Fruit fly (Drosophila melanogaster) whole organism, embryonic: ENCODE results near the gene CG4267.

ENCODE experiments used
- Adf1 ChIP-seq: fragments of 200-800 bp; sonication (Bioruptor generic); IDR thresholded peaks from 2 replicates; pipeline ENCODE4 v1.3.6; 2022; ENCODE audit warnings: missing biosample characterization, missing genetic modification characterization
- CG10209 ChIP-seq: fragments of 200-800 bp; sonication (Bioruptor generic); optimal IDR thresholded peaks from 3 replicates; lab custom pipeline; 2017; ENCODE audit warnings: missing biosample characterization, mild to moderate bottlenecking, missing genetic modification characterization, missing genetic modification reagents
- CG11247 ChIP-seq: fragments of 200-800 bp; sonication (Bioruptor generic); IDR thresholded peaks from 2 replicates; pipeline ENCODE4 v1.3.6; 2022; ENCODE audit warnings: missing biosample characterization, missing genetic modification characterization
- CG12104 ChIP-seq: fragments of 200-800 bp; sonication (Bioruptor generic); optimal IDR thresholded peaks from 3 replicates; lab custom pipeline; 2016; ENCODE audit warnings: missing biosample characterization, missing genetic modification characterization
- CG12155 ChIP-seq: fragments of 200-800 bp; sonication (Bioruptor generic); optimal IDR thresholded peaks from 3 replicates; lab custom pipeline; 2016; ENCODE audit warnings: missing biosample characterization, missing genetic modification characterization
- CG13287 ChIP-seq: fragments of 200-800 bp; sonication (Bioruptor generic); IDR thresholded peaks from 2 replicates; pipeline ENCODE4 v1.3.6; 2022; ENCODE audit warnings: missing biosample characterization, missing genetic modification characterization; ENCODE audit not compliant: partially characterized antibody
- CG13775 ChIP-seq: fragments of 200-800 bp; sonication (Bioruptor generic); optimal IDR thresholded peaks from 3 replicates; lab custom pipeline; 2017; ENCODE audit warnings: missing biosample characterization, mild to moderate bottlenecking, missing genetic modification characterization
- CG14014 ChIP-seq: fragments of 200-800 bp; sonication (Bioruptor generic); IDR thresholded peaks from 2 replicates; pipeline ENCODE4 v1.3.6; 2022; ENCODE audit warnings: missing biosample characterization, missing genetic modification characterization
- CG16779 ChIP-seq: fragments of 200-800 bp; sonication (Bioruptor generic); IDR thresholded peaks from 2 replicates; pipeline ENCODE4 v1.3.6; 2022; ENCODE audit warnings: missing biosample characterization, missing genetic modification characterization
- CG17802 ChIP-seq: fragments of 200-800 bp; sonication (Bioruptor generic); optimal IDR thresholded peaks from 2 replicates; lab custom pipeline; 2018; ENCODE audit warnings: missing biosample characterization, mild to moderate bottlenecking, missing genetic modification characterization, moderate library complexity
- CG1792 ChIP-seq: fragments of 200-800 bp; sonication (Bioruptor generic); optimal IDR thresholded peaks from 2 replicates; lab custom pipeline; 2016; ENCODE audit warnings: missing biosample characterization, missing genetic modification characterization
- CG31388 ChIP-seq: fragments of 200-800 bp; sonication (Bioruptor generic); optimal IDR thresholded peaks from 2 replicates; lab custom pipeline; 2016; ENCODE audit warnings: missing biosample characterization, missing genetic modification characterization
- CG31441 ChIP-seq: fragments of 200-800 bp; sonication (Bioruptor generic); IDR thresholded peaks from 2 replicates; pipeline ENCODE4 v1.3.6; 2022; ENCODE audit warnings: missing biosample characterization, missing genetic modification characterization
- CG43689 ChIP-seq: fragments of 200-800 bp; sonication (Bioruptor generic); IDR thresholded peaks from 2 replicates; pipeline ENCODE4 v1.3.6; 2022; ENCODE audit warnings: missing biosample characterization, missing genetic modification characterization
- CG4854 ChIP-seq: fragments of 200-800 bp; sonication (Bioruptor generic); optimal IDR thresholded peaks from 2 replicates; lab custom pipeline; 2016; ENCODE audit warnings: missing biosample characterization, missing genetic modification characterization, inconsistent platforms
- CG6854 ChIP-seq: fragments of 200-800 bp; sonication (Bioruptor generic); optimal IDR thresholded peaks from 3 replicates; lab custom pipeline; 2017; ENCODE audit warnings: missing biosample characterization, mild to moderate bottlenecking, missing genetic modification characterization
- CG8765 ChIP-seq: fragments of 200-800 bp; sonication (Bioruptor generic); IDR thresholded peaks from 2 replicates; pipeline ENCODE4 v1.3.6; 2022; ENCODE audit warnings: missing biosample characterization, missing genetic modification characterization
- CG8944 ChIP-seq: fragments of 200-800 bp; sonication (Bioruptor generic); optimal IDR thresholded peaks from 3 replicates; lab custom pipeline; 2016; ENCODE audit warnings: missing biosample characterization, missing genetic modification characterization
- CG9727 ChIP-seq: fragments of 200-800 bp; sonication (Bioruptor generic); optimal IDR thresholded peaks from 3 replicates; lab custom pipeline; 2017; ENCODE audit warnings: missing biosample characterization, mild to moderate bottlenecking, missing genetic modification characterization
- HmgD ChIP-seq: fragments of 200-800 bp; sonication (Bioruptor generic); optimal IDR thresholded peaks from 3 replicates; lab custom pipeline; 2016; ENCODE audit warnings: missing biosample characterization, missing genetic modification characterization
- Hmx ChIP-seq: fragments of 200-800 bp; sonication (Bioruptor generic); optimal IDR thresholded peaks from 2 replicates; lab custom pipeline; 2016; ENCODE audit warnings: missing biosample characterization, missing genetic modification characterization
- Hr78 ChIP-seq, 2 experiments: fragments of 200-800 bp in 1 of 2; fragments of >200 bp in 1 of 2; sonication (Bioruptor generic) in 1 of 2; optimal IDR thresholded peaks; 2 replicates each; lab custom pipeline; 2017 to 2019; ENCODE audit warnings: missing biosample characterization in 2 of 2, missing genetic modification characterization in 2 of 2, mild to moderate bottlenecking in 1 of 2, moderate library complexity in 1 of 2
- Lim3 ChIP-seq: fragments of 200-800 bp; sonication (Bioruptor generic); IDR thresholded peaks from 2 replicates; pipeline ENCODE4 v1.3.6; 2022; ENCODE audit warnings: missing biosample characterization, missing genetic modification characterization
- MBD-R2 ChIP-seq: fragments of 200-800 bp; sonication (Bioruptor generic); IDR thresholded peaks from 2 replicates; pipeline ENCODE4 v1.3.6; 2022; ENCODE audit warnings: missing biosample characterization, missing genetic modification characterization
- Mes4 ChIP-seq: fragments of 200-800 bp; sonication (Bioruptor generic); optimal IDR thresholded peaks from 2 replicates; lab custom pipeline; 2016; ENCODE audit warnings: missing biosample characterization, missing genetic modification characterization
- Rfx ChIP-seq: fragments of 200-800 bp; sonication (Bioruptor generic); IDR thresholded peaks from 2 replicates; pipeline ENCODE4 v1.3.6; 2022; ENCODE audit warnings: missing biosample characterization, missing genetic modification characterization
- Vsx1 ChIP-seq: fragments of 200-800 bp; sonication (Bioruptor generic); optimal IDR thresholded peaks from 2 replicates; lab custom pipeline; 2017; ENCODE audit warnings: missing biosample characterization, mild to moderate bottlenecking, missing genetic modification characterization, missing genetic modification reagents
- Xrp1 ChIP-seq: fragments of 200-800 bp; sonication (Bioruptor generic); IDR thresholded peaks from 2 replicates; pipeline ENCODE4 v1.3.6; 2022; ENCODE audit warnings: missing biosample characterization, missing genetic modification characterization
- ase ChIP-seq: fragments of 200-800 bp; sonication (Bioruptor generic); IDR thresholded peaks from 3 replicates; pipeline ENCODE4 v1.3.6; 2022; ENCODE audit warnings: missing biosample characterization, missing genetic modification characterization
- bcd ChIP-seq: fragments of 200-800 bp; sonication (Bioruptor generic); optimal IDR thresholded peaks from 2 replicates; lab custom pipeline; 2017; ENCODE audit warnings: missing biosample characterization, mild to moderate bottlenecking, missing genetic modification characterization
- bsh ChIP-seq, 2 experiments: fragments of 200-800 bp; sonication (Bioruptor generic); optimal IDR thresholded peaks; 2 replicates each; lab custom pipeline; 2017 to 2018; ENCODE audit warnings: mild to moderate bottlenecking in 2 of 2, missing biosample characterization in 2 of 2, missing genetic modification characterization in 2 of 2, moderate library complexity in 1 of 2
- cas ChIP-seq: fragments of 200-800 bp; sonication (Bioruptor generic); IDR thresholded peaks from 2 replicates; pipeline ENCODE4 v1.3.6; 2022; ENCODE audit warnings: missing biosample characterization, missing genetic modification characterization
- dysf ChIP-seq: fragments of 200-800 bp; sonication (Bioruptor generic); IDR thresholded peaks from 3 replicates; pipeline ENCODE4 v1.3.6; 2022; ENCODE audit warnings: missing biosample characterization, missing genetic modification characterization
- fd3F ChIP-seq: fragments of 200-800 bp; sonication (Bioruptor generic); optimal IDR thresholded peaks from 2 replicates; lab custom pipeline; 2018; ENCODE audit warnings: missing biosample characterization, mild to moderate bottlenecking, missing genetic modification characterization, moderate library complexity
- gem ChIP-seq: fragments of 200-800 bp; sonication (Bioruptor generic); optimal IDR thresholded peaks from 2 replicates; lab custom pipeline; 2019; ENCODE audit warnings: missing biosample characterization, mild to moderate bottlenecking, missing genetic modification characterization, moderate library complexity
- ham ChIP-seq: fragments of 200-800 bp; sonication (Bioruptor generic); IDR thresholded peaks from 2 replicates; pipeline ENCODE4 v1.3.6; 2022; ENCODE audit warnings: missing biosample characterization, missing genetic modification characterization
- hth ChIP-seq: fragments of >200 bp; optimal IDR thresholded peaks from 2 replicates; lab custom pipeline; 2017; ENCODE audit warnings: inconsistent platforms
- jumu ChIP-seq: fragments of 200-800 bp; sonication (Bioruptor generic); optimal IDR thresholded peaks from 3 replicates; lab custom pipeline; 2016; ENCODE audit warnings: missing biosample characterization, missing genetic modification characterization
- luna ChIP-seq: fragments of 200-800 bp; sonication (Bioruptor generic); optimal IDR thresholded peaks from 2 replicates; lab custom pipeline; 2016; ENCODE audit warnings: missing biosample characterization, missing genetic modification characterization
- mirr ChIP-seq: fragments of 200-800 bp; sonication (Bioruptor generic); optimal IDR thresholded peaks from 3 replicates; lab custom pipeline; 2018; ENCODE audit warnings: missing biosample characterization, mild to moderate bottlenecking, missing genetic modification characterization
- odd ChIP-seq: fragments of 200-800 bp; sonication (Bioruptor generic); optimal IDR thresholded peaks from 2 replicates; lab custom pipeline; 2017; ENCODE audit warnings: missing biosample characterization, mild to moderate bottlenecking, missing genetic modification characterization
- pb ChIP-seq: fragments of 200-800 bp; sonication (Bioruptor generic); optimal IDR thresholded peaks from 3 replicates; lab custom pipeline; 2016; ENCODE audit warnings: missing biosample characterization, missing genetic modification characterization
- pnt ChIP-seq: fragments of 200-800 bp; sonication (Bioruptor generic); optimal IDR thresholded peaks from 3 replicates; lab custom pipeline; 2016; ENCODE audit warnings: missing biosample characterization, missing genetic modification characterization
- pros ChIP-seq: fragments of 200-800 bp; sonication (Bioruptor generic); optimal IDR thresholded peaks from 3 replicates; lab custom pipeline; 2019; ENCODE audit warnings: missing biosample characterization, mild to moderate bottlenecking, missing genetic modification characterization, moderate library complexity
- salm ChIP-seq: fragments of 200-800 bp; sonication (Bioruptor generic); optimal IDR thresholded peaks from 2 replicates; lab custom pipeline; 2018; ENCODE audit warnings: missing biosample characterization, mild to moderate bottlenecking, missing genetic modification characterization
- scrt ChIP-seq: fragments of 200-800 bp; sonication (Bioruptor generic); optimal IDR thresholded peaks from 2 replicates; lab custom pipeline; 2018; ENCODE audit warnings: missing biosample characterization, mild to moderate bottlenecking, missing genetic modification characterization, moderate library complexity
- trh ChIP-seq: fragments of 200-800 bp; sonication (Bioruptor generic); optimal IDR thresholded peaks from 2 replicates; lab custom pipeline; 2016; ENCODE audit warnings: missing biosample characterization, missing genetic modification characterization
- zen ChIP-seq: fragments of 200-800 bp; sonication (Bioruptor generic); optimal IDR thresholded peaks from 3 replicates; lab custom pipeline; 2018; ENCODE audit warnings: missing biosample characterization, mild to moderate bottlenecking, missing genetic modification characterization, moderate library complexity
- zfh2 ChIP-seq: fragments of 200-800 bp; sonication (Bioruptor generic); optimal IDR thresholded peaks from 2 replicates; lab custom pipeline; 2016; ENCODE audit warnings: missing biosample characterization, missing genetic modification characterization

The CG4267 gene

dm6 chr2L:2226259-2227121 lies 15.7 kb upstream of the CG4267 start, which contains the start of the genes CG15387 and sau (continued):
- TF ChIP-seq CG8944 (GFP tag; lab: Kevin White, UChicago) (peak; percentile 93), hth (lab: Kevin White, UChicago) (no peak), Lim3 (GFP tag; lab: Robert Waterston, UW) (no peak), ase (GFP tag; lab: Robert Waterston, UW) (peak; percentile 68; the same call in 2 of the 3 replicates), MBD-R2 (peak; percentile 90), CG43689 (peak; percentile 64), CG11247 (GFP tag; lab: Robert Waterston, UW) (peak; percentile 78), bcd (GFP tag; lab: Kevin White, UChicago) (peak; percentile 82), CG16779 (peak; percentile 64), HmgD (GFP tag; lab: Kevin White, UChicago) (peak; percentile 59), Xrp1 (GFP tag; lab: Robert Waterston, UW) (peak; percentile 88), trh (GFP tag; lab: Kevin White, UChicago) (peak; percentile 41), CG31441 (GFP tag; lab: Robert Waterston, UW) (peak; percentile 85), salm (tag; lab: Kevin White, UChicago) (peak; percentile 58), Rfx (GFP tag; lab: Robert Waterston, UW) (peak; percentile 89), ham (no peak), CG12104 (GFP tag; lab: Kevin White, UChicago) (peak; percentile 81), CG10209 (GFP tag; lab: Kevin White, UChicago) (peak; percentile 86), zen (tag; lab: Kevin White, UChicago) (peak; percentile 83), Hmx (GFP tag; lab: Kevin White, UChicago) (peak; percentile 77), mirr (GFP tag; lab: Kevin White, UChicago) (peak; percentile 81), CG12155 (GFP tag; lab: Kevin White, UChicago) (peak; percentile 89), gem (tag; lab: Kevin White, UChicago) (peak; percentile 91), luna (GFP tag; lab: Kevin White, UChicago) (peak; percentile 87), bsh (GFP tag; optimal IDR thresholded peaks at IDR 0.05; lab: Kevin White, UChicago) (peak; percentile 36 to 87), pnt (peak; percentile 79), Adf1 (GFP tag; lab: Robert Waterston, UW) (peak; percentile 52), Vsx1 (peak; percentile 76), CG13287 (GFP tag; lab: Robert Waterston, UW) (peak; percentile 95), CG4854 (GFP tag; lab: Kevin White, UChicago) (peak; percentile 88), Mes4 (GFP tag; lab: Kevin White, UChicago) (peak; percentile 85), odd (GFP tag; lab: Kevin White, UChicago) (peak; percentile 71), CG9727 (peak; percentile 91), Hr78 (GFP tag; optimal IDR thresholded peaks at IDR 0.05; lab: Kevin White, UChicago) (peak in 1 of 2 experiments; percentile 51), CG31388 (GFP tag; lab: Kevin White, UChicago) (peak; percentile 73), CG1792 (peak; percentile 77), pros (no peak), CG6854 (GFP tag; lab: Kevin White, UChicago) (peak; percentile 70), jumu (peak; percentile 84), CG14014 (GFP tag; lab: Robert Waterston, UW) (peak; percentile 82), pb (GFP tag; lab: Kevin White, UChicago) (peak; percentile 86), CG8765 (GFP tag; lab: Robert Waterston, UW) (peak; percentile 67), zfh2 (GFP tag; lab: Kevin White, UChicago) (peak; percentile 93), scrt (GFP tag; lab: Kevin White, UChicago) (peak; percentile 71), fd3F (GFP tag; lab: Kevin White, UChicago) (peak; percentile 72), CG17802 (peak; percentile 66), dysf (GFP tag; lab: Robert Waterston, UW) (peak; percentile 83), CG13775 (GFP tag; lab: Kevin White, UChicago) (peak; percentile 93), cas (GFP tag; lab: Robert Waterston, UW) (peak; percentile 78; the same call in 1 of the 2 replicates)
